Fruit fly (Drosophila melanogaster): Measurements from ENCODE around the gene Nle.

DNA sequence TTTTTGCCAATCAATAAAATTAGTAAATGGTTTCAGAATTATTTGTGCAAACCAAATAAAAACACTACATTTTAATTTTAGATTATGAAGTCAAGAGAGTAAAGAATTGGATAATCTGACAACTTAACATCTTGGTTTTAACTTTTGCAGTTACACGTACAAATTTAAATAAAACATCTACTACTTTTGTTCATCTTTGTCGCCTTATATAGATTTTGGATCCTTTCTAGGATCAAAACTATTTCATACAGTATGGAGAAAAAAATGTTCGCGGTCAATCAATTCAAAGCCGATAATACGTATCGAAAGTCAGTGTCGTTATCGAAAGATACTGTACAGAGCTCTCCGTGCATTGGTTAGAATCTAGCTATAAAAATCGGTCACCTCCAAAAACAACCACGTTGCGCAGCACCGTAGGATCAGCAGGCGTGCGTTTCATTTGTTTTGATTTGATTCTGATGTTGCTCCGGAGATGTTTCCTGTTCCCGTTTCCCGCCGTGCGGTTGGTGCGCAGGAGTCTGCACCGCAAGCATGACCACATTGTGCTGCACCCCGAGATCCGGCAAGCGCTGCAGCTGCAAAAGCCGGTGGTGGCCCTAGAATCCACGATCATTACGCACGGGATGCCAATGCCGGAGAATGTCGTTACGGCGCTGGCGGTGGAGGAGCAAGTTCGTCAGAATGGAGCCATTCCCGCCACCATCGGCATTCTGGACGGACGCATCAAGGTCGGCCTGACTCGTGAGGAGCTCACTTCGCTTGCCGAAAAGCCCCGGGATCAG is 4.0 kb downstream of the Nle start, which contains the start of the genes uncNacbeta and CG2794:
- TF ChIP-seq ttk (optimal IDR thresholded peaks at IDR 0.05) (no peak), psq (optimal IDR thresholded peaks at IDR 0.05) (no peak), insv (optimal IDR thresholded peaks at IDR 0.05) (no peak), Sin3A (optimal IDR thresholded peaks at IDR 0.05) (no peak), Myc (optimal IDR thresholded peaks at IDR 0.05) (no peak), h (optimal IDR thresholded peaks at IDR 0.05) (no peak)

Data from Kc167 (cell line).